Fruit fly (Drosophila melanogaster): ENCODE measurements around the gene Sf3b6.

The Sf3b6 gene

DNA sequence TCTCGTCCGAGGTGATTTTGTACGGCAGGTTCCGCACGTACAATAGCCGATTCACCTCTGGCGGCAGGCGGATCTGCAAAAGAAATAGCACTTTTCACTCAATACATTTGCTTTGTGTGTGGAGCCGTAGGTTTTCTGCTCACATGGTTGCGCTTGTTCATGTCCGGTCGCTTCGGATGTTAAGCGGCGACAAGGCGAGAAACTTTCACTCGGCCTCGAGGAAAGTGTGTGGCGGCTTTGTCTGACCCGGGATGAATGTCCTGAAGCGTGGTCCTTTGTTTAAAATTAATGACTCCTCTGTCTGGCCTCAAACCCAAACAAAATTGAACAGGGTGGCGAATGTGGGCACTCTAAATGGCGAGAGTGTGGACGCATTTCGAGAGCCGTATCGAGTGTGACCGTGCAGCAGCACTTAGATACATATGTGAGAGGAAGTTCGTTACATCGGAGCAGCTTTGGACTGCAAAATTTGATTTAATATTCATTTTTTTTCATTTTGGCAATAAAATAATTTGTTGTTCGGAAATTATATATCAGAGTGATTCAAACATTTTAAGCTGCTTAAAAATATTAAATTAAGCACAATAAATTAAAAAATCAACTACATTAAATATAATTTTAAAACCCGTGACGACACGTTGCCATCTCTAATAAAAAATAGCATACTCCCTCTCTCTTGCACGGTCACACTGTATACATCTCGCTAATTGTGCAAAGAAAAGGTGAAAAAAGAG is at the start of gene Sf3b6, which contains the start of gene Tnpo:
Gene Sf3b6 (minus strand): TSS at position 358 of the 734 bp plus-strand sequence.
Gene Tnpo (plus strand): TSS at position 659 of the 734 bp plus-strand sequence.
- TF ChIP-seq CG8478 (optimal IDR thresholded peaks at IDR 0.05) (no peak), CTCF (optimal IDR thresholded peaks at IDR 0.05) (peak in 1 of 2 experiments; percentile 4)

DNA sequence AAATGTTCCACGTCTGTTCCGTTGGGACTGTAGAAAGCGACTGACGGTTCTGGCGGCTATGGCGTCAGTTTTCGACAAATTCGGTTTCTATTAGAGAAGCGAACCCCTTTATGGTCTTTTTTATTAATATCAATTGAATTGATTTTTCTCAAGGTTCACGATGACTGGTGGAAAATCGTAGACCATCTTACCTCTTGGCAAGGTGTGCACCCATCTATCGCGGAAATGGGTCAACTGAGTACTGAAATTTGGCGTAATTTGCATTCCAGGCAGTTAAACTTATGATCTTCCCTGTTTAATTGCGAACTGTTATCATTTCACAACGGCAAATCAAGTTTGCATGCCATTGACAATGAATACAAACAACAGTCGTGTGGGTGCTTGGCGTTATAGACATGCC is 47.0 kb upstream of the Sf3b6 start, which contains the start of gene CG10226:
Gene CG10226 (minus strand): TSS at position 101 of the 400 bp plus-strand sequence.
- TF ChIP-seq CG8478 (optimal IDR thresholded peaks at IDR 0.05) (no peak), CTCF (optimal IDR thresholded peaks at IDR 0.05) (no peak)

DNA sequence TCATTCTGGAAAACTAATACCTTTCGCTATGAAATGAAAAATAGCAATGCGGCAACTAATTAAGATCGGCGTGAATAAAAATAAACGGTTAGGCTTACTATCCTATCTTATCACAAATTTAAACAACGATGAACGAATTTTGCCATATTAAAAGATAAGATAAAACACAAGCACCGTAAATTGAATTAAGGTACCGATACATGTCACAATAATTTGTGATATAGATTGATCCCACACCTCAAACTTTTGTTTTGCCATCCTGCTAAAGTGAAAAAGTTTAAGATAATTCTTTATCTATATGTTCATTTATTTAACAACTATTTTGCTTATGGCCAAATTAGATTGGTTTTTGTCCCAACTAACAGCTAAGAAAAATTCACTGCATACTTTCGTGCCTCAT is 41.1 kb upstream of the Sf3b6 start, which contains the start of gene CG42714:
Gene CG42714 (minus strand): TSS at position 22 of the 400 bp plus-strand sequence.
- TF ChIP-seq CTCF (optimal IDR thresholded peaks at IDR 0.05) (no peak), CG8478 (optimal IDR thresholded peaks at IDR 0.05) (no peak)

DNA sequence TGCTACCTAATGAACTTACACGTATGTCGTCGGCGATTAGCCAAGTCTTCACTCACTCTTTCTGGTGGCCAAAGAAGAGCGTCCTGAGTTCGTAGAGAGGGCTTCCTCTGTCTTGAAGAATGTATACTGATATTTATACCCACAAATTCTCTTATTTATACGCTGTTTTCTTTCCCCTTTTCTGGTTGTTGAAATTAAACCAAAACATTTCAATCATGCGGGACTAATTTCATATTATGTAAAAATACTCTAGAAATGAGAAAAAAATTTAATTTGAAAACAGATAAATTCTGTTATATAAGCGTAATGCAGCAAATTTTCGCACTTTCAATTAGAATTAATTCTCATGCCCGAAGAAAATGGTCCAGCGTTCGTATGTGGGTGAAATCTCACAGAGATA is 40.3 kb upstream of the Sf3b6 start, which contains the start of gene BG642312:
Gene BG642312 (minus strand): TSS at position 101 of the 400 bp plus-strand sequence.
- TF ChIP-seq CG8478 (optimal IDR thresholded peaks at IDR 0.05) (no peak), CTCF (optimal IDR thresholded peaks at IDR 0.05) (no peak)

DNA sequence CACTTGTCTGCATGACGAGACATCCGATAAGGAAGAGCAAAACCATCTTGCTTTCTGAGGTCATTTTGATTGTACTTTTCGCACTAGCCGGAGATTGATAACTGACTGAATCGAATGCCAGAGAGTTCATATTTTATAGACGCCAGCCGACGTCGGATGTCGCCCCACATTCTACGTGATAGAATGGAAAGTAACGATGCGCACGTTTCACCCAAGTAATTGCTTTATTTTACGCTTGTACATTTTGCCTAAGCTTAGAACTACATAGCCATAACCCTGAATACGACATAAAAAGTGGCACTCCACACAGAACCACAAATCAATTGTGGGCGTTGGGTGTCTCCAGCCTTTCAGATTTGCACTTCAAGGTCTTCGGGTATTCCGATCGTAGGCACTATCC is 39.3 kb upstream of the Sf3b6 start, which contains the start of gene CG13299:
Gene CG13299 (minus strand): TSS at position 101 of the 400 bp plus-strand sequence.
- TF ChIP-seq CG8478 (optimal IDR thresholded peaks at IDR 0.05) (no peak), CTCF (optimal IDR thresholded peaks at IDR 0.05) (no peak)

DNA sequence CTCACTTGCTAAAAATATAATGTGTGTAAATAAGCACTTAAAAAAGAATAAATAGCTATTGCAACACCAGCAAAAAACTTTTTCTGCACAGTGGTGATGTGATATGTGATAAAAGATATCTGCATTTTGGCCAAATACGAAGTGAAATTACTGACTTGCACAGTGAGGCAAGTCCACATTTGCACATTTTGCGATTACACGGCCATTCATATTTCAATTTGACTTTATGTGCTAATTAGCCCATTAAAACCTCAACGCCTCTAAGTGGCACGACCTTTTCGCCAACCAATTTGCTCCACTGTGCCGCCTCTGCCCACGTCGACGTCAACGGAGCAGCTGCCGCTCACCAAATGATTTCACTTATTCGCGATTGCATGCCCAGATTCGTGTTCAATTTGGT is 27.2 kb upstream of the Sf3b6 start, which contains the start of gene CG33946:
Gene CG33946 (plus strand): TSS at position 392 of the 400 bp plus-strand sequence.
- TF ChIP-seq CTCF (optimal IDR thresholded peaks at IDR 0.05) = no peak
- no peak for TF ChIP-seq CG8478 (optimal IDR thresholded peaks at IDR 0.05)

DNA sequence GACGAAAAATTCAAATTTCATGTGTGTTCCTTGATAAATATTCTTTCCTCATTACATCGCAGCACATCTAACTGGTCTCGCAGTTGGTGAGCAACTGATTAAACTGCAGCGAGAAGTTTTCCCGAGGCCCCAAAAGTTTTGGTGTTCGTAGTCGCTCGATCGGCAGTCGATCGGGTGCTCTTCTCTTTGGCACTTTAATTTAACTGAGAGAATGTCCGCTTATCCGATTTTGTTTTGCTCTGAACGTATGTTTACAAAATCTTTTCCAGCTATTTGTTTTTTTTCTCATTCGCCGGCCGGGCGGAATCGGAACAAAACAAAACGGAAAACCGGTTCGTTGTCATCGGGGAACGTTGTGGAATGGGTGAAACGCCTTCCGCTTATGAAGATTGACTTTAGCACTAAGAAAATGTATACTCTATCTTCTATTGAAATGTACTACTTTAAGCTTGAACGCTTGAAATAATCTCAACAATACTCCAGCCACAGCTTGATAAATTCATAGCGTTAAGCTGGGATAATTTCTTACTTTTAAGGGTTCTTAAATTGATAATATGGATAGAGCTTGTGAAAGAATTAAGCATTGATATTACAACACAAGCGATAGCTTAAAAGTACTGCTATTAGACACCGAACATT is 25.7 kb upstream of the Sf3b6 start:
- TF ChIP-seq CTCF (optimal IDR thresholded peaks at IDR 0.05) (no peak), CG8478 (optimal IDR thresholded peaks at IDR 0.05) (no peak)

DNA sequence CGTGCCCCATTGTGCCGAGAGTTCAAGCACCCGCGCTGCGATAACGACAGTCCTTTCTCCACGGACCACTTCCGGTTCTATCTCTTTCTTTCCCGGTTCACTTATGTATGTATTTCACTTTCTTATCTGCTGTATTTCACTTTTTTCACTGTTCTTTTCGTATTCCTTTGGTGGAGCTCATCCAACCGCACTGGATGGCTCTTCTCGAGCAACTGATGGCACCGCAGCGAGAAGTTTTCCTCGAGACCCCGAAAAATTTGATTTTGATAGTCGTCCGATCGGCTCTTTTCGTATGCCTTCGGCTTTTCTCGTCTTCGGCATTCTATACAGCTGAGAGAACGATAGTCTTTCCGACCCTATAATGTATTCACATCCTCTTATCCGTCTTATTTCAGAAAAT is 24.8 kb upstream of the Sf3b6 start, which contains the start of gene LanA:
Gene LanA (minus strand): TSS at position 217 of the 400 bp plus-strand sequence.
- TF ChIP-seq CG8478 (optimal IDR thresholded peaks at IDR 0.05) (no peak), CTCF (optimal IDR thresholded peaks at IDR 0.05) (peak in 1 of 2 experiments; percentile 11)

DNA sequence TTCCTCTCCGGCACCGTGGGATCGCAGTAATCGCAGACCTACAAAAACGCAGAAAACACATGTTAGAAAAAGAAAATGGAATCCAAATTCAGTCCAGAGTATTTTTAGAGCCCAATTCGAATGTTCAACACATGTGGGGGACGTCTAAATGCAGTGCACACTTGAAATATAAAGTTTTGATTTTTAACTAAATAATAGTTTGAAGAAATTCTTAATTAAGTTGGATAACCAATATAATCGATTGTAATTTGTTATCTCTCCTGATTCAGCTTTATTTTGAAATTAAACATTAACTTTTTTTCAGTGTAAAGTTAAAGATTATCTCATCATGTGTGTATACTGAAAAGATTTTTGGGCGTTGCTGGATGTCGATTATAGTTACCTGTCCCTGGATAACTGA is 24.2 kb upstream of the Sf3b6 start:
- TF ChIP-seq CG8478 (optimal IDR thresholded peaks at IDR 0.05) = no peak
- TF ChIP-seq CTCF (optimal IDR thresholded peaks at IDR 0.05) = no peak

DNA sequence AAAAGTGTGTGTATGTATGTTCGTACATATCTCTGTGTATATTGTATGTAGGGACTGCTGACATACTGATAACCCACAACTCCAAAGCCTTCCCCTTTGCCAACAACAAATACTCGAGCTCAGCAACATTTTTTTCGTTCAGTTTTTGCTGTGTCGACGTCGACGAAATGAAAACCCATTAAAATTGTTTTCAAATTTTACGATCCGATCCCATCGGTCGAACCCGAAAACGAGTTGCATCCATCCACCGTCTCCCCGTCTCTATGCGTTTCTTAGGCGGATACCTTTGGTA is 23.8 kb upstream of the Sf3b6 start:
- TF ChIP-seq CG8478 (optimal IDR thresholded peaks at IDR 0.05) (no peak), CTCF (optimal IDR thresholded peaks at IDR 0.05) (no peak)

DNA sequence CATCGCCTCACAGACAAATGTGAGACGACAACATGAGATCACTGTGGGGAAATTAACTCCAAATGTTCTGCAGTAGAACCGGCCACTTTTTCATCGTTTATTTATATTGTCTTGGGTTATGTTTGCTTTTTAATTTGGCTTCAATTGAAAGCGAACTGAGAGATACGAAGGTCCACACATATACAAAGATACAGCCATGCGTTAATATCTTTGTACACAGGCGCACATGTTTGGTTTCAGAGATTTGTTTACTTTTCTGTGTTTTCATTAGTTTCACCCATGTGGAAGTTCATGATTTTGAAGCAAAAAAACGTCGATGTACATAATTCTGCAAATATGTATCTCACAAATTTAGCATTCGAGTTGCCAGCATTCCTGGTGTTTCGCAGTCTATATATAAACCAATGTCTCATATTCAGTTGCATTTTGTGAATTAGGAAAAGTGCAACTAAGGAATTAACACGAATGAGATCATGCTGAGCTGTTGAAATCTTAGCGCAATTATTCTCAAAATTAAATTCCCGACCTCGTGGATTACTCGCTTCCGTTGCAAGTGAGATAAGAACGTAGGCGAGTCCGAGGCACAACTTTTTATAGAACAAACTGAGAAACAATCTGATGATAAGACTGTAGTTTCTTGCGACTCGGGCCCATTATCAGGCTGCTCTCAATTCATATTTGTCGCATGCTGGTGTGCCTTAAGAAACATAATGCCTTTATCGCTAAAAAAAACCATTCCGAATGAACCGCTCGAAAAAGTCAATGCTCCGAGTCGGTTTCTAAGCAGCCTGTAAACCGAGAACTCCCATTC is 23.2 kb upstream of the Sf3b6 start:
- TF ChIP-seq CTCF (optimal IDR thresholded peaks at IDR 0.05) (no peak), CG8478 (optimal IDR thresholded peaks at IDR 0.05) (no peak)

DNA sequence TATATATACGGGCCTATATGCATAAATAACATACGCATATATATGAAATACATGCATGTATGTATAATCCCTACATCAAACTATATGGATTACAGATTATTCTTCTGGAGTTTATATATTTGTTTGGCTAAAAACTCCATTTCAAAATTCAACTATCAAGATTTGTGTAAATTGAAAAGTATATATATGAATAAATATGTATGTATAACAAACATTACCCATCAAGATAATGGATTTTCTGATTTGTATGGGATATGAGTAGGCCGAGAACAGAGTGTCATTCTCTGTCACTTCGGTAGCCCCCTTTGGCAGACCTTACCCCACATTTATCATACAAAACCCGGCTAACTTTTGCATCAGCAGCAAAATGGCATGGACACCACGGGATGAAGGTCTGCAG is 7.2 kb upstream of the Sf3b6 start, which contains the start of gene CG8219:
Gene CG8219 (plus strand): TSS at position 301 of the 400 bp plus-strand sequence.
- no peak for TF ChIP-seq CTCF (optimal IDR thresholded peaks at IDR 0.05)
- TF ChIP-seq CG8478 (optimal IDR thresholded peaks at IDR 0.05) = no peak

DNA sequence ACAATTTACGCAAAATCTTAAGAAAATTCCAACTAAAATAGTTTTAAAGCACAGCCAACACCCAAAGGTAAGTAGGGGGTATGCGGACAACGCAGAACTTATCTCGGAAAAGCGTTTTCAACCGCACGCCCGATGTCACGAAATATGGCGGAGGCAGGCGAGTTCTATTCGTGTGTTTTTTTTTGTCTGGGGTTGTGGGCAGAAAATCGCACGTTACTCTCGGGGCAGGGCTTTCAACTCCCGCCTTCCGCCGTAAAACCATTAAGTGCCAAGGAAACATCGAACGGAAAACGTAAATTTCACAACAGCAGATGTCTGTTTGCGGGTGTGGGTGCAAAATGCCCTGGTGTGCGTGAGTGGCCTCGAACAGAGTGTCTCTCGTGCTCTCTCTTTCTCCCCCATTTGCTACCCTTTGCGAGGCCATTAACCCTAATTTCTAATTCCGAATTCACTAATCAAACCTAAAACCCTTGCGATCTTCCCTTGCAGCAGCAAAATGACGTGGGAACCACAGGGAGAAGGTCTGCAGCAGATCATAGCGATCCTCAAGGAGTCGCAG is 656 bp upstream of the Sf3b6 start:
- TF ChIP-seq CTCF (optimal IDR thresholded peaks at IDR 0.05) (no peak), CG8478 (optimal IDR thresholded peaks at IDR 0.05) (no peak)

All from S2 (cell line).